Fruit fly (Drosophila melanogaster) whole organism, adult: ENCODE data around the gene gwl.

Experiments
- CG5204 ChIP-seq: fragments of 200-800 bp; sonication (Bioruptor generic); optimal IDR thresholded peaks from 2 replicates; lab custom pipeline; 2016; ENCODE audit warnings: missing biosample characterization, missing genetic modification characterization
- Crg-1 ChIP-seq: fragments of 200-800 bp; sonication (Bioruptor generic); optimal IDR thresholded peaks from 2 replicates; lab custom pipeline; 2016; ENCODE audit warnings: missing biosample characterization, missing genetic modification characterization
- cic ChIP-seq: fragments of 200-800 bp; sonication (Bioruptor generic); optimal IDR thresholded peaks from 2 replicates; lab custom pipeline; 2017; ENCODE audit warnings: missing biosample characterization, mild to moderate bottlenecking, missing genetic modification characterization, moderate library complexity
- cnc ChIP-seq, 2 experiments: fragments of >200 bp; optimal IDR thresholded peaks; 2 replicates each; lab custom pipeline; 2017
- ovo ChIP-seq: fragments of 200-800 bp; sonication (Bioruptor generic); optimal IDR thresholded peaks from 2 replicates; lab custom pipeline; 2016; ENCODE audit warnings: missing biosample characterization, missing genetic modification characterization
- tj ChIP-seq: fragments of 200-800 bp; sonication (Bioruptor generic); optimal IDR thresholded peaks from 3 replicates; lab custom pipeline; 2017; ENCODE audit warnings: missing biosample characterization, mild to moderate bottlenecking, missing genetic modification characterization, moderate library complexity
- toe ChIP-seq: fragments of 200-800 bp; sonication (Bioruptor generic); optimal IDR thresholded peaks from 2 replicates; lab custom pipeline; 2016; ENCODE audit warnings: missing biosample characterization, missing genetic modification characterization

dm6 chr3R:18758548-18759257, 12.5 kb downstream of the gwl start, which contains the start of gene Epg5:
- TF ChIP-seq cnc (optimal IDR thresholded peaks at IDR 0.05; lab: Kevin White, UChicago) (no peak), cic (GFP tag; lab: Kevin White, UChicago) (peak; percentile 17), CG5204 (GFP tag; lab: Kevin White, UChicago) (peak; percentile 78), toe (peak; percentile 87), tj (peak; percentile 59), ovo (GFP tag; lab: Kevin White, UChicago) (peak; percentile 26), Crg-1 (GFP tag; lab: Kevin White, UChicago) (peak; percentile 76)
